Fruit fly (Drosophila melanogaster) whole organism, embryonic: ENCODE data around the gene Bsg.
A peak's percentile ranks its signal among the peaks of the same experiment; 100 is the strongest.

Source experiments
- ATbp ChIP-seq: fragments of 200-800 bp; sonication (Bioruptor generic); optimal IDR thresholded peaks from 2 replicates; lab custom pipeline; 2017; ENCODE audit warnings: missing biosample characterization, mild to moderate bottlenecking, missing genetic modification characterization, missing genetic modification reagents
- Adf1 ChIP-seq: fragments of 200-800 bp; sonication (Bioruptor generic); IDR thresholded peaks from 2 replicates; pipeline ENCODE4 v1.3.6; 2022; ENCODE audit warnings: missing biosample characterization, missing genetic modification characterization
- BEAF-32 ChIP-seq: fragments of 200-800 bp; sonication (Bioruptor generic); optimal IDR thresholded peaks from 3 replicates; lab custom pipeline; 2017; ENCODE audit warnings: missing biosample characterization, missing genetic modification characterization, mild to moderate bottlenecking, moderate library complexity, missing genetic modification reagents
- Bgb ChIP-seq: fragments of 200-800 bp; sonication (Bioruptor generic); IDR thresholded peaks from 2 replicates; pipeline ENCODE4 v1.3.6; 2022; ENCODE audit warnings: missing biosample characterization, missing genetic modification characterization; ENCODE audit not compliant: partially characterized antibody
- CG10979 ChIP-seq: fragments of 200-800 bp; sonication (Bioruptor generic); optimal IDR thresholded peaks from 2 replicates; lab custom pipeline; 2018; ENCODE audit warnings: missing biosample characterization, mild to moderate bottlenecking, missing genetic modification characterization, moderate library complexity
- CG11085 ChIP-seq: fragments of 200-800 bp; sonication (Bioruptor generic); IDR thresholded peaks from 2 replicates; pipeline ENCODE4 v1.3.6; 2022; ENCODE audit warnings: missing biosample characterization, missing genetic modification characterization
- CG12071 ChIP-seq: fragments of 200-800 bp; sonication (Bioruptor generic); optimal IDR thresholded peaks from 3 replicates; lab custom pipeline; 2018; ENCODE audit warnings: missing biosample characterization, mild to moderate bottlenecking, missing genetic modification characterization
- CG12155 ChIP-seq: fragments of 200-800 bp; sonication (Bioruptor generic); optimal IDR thresholded peaks from 3 replicates; lab custom pipeline; 2016; ENCODE audit warnings: missing biosample characterization, missing genetic modification characterization
- CG12744 ChIP-seq: fragments of 200-800 bp; sonication (Bioruptor generic); optimal IDR thresholded peaks from 2 replicates; lab custom pipeline; 2016; ENCODE audit warnings: missing biosample characterization, missing genetic modification characterization
- CG12942 ChIP-seq: fragments of 200-800 bp; sonication (Bioruptor generic); optimal IDR thresholded peaks from 3 replicates; lab custom pipeline; 2016; ENCODE audit warnings: missing biosample characterization, missing genetic modification characterization
- CG1603 ChIP-seq: fragments of 200-800 bp; sonication (Bioruptor generic); optimal IDR thresholded peaks from 2 replicates; lab custom pipeline; 2019; ENCODE audit warnings: missing biosample characterization, mild to moderate bottlenecking, missing genetic modification characterization, moderate library complexity
- CG16779 ChIP-seq: fragments of 200-800 bp; sonication (Bioruptor generic); IDR thresholded peaks from 2 replicates; pipeline ENCODE4 v1.3.6; 2022; ENCODE audit warnings: missing biosample characterization, missing genetic modification characterization
- CG2199 ChIP-seq: fragments of 200-800 bp; sonication (Bioruptor generic); IDR thresholded peaks from 3 replicates; pipeline ENCODE4 v1.3.6; 2022; ENCODE audit warnings: missing biosample characterization, missing genetic modification characterization
- CG2678 ChIP-seq: fragments of 200-800 bp; sonication (Bioruptor generic); optimal IDR thresholded peaks from 3 replicates; lab custom pipeline; 2019; ENCODE audit warnings: missing biosample characterization, mild to moderate bottlenecking, missing genetic modification characterization, moderate library complexity
- CG3163 ChIP-seq: fragments of 200-800 bp; sonication (Bioruptor generic); optimal IDR thresholded peaks from 3 replicates; lab custom pipeline; 2016; ENCODE audit warnings: missing biosample characterization, missing genetic modification characterization
- CG34224 ChIP-seq: fragments of 200-800 bp; sonication (Bioruptor generic); IDR thresholded peaks from 3 replicates; pipeline ENCODE4 v1.3.6; 2022; ENCODE audit warnings: missing biosample characterization, missing genetic modification characterization; ENCODE audit not compliant: partially characterized antibody
- CG34376 ChIP-seq: fragments of 200-800 bp; sonication (Bioruptor generic); optimal IDR thresholded peaks from 2 replicates; lab custom pipeline; 2018; ENCODE audit warnings: missing biosample characterization, mild to moderate bottlenecking, missing genetic modification characterization
- CG7786 ChIP-seq: fragments of 200-800 bp; sonication (Bioruptor generic); optimal IDR thresholded peaks from 2 replicates; lab custom pipeline; 2016; ENCODE audit warnings: missing biosample characterization, missing genetic modification characterization
- CG9215 ChIP-seq: fragments of 200-800 bp; sonication (Bioruptor generic); IDR thresholded peaks from 2 replicates; pipeline ENCODE4 v1.3.6; 2022; ENCODE audit warnings: missing biosample characterization, missing genetic modification characterization
- Dad ChIP-seq: fragments of 200-800 bp; sonication (Bioruptor generic); optimal IDR thresholded peaks from 3 replicates; lab custom pipeline; 2016; ENCODE audit warnings: missing biosample characterization, missing genetic modification characterization
- E2f1 ChIP-seq: fragments of 200-800 bp; sonication (Bioruptor generic); IDR thresholded peaks from 2 replicates; pipeline ENCODE4 v1.3.6; 2022; ENCODE audit warnings: missing biosample characterization, missing genetic modification characterization
- Max ChIP-seq: fragments of 200-800 bp; sonication (Bioruptor generic); optimal IDR thresholded peaks from 2 replicates; lab custom pipeline; 2016; ENCODE audit warnings: missing biosample characterization, mild to moderate bottlenecking, missing genetic modification characterization
- Neu2 ChIP-seq: fragments of 200-800 bp; sonication (Bioruptor generic); optimal IDR thresholded peaks from 3 replicates; lab custom pipeline; 2016; ENCODE audit warnings: missing biosample characterization, missing genetic modification characterization, borderline replicate concordance
- Nf-YB ChIP-seq: fragments of 200-800 bp; sonication (Bioruptor generic); optimal IDR thresholded peaks from 3 replicates; lab custom pipeline; 2019; ENCODE audit warnings: missing biosample characterization, mild to moderate bottlenecking, missing genetic modification characterization, moderate library complexity
- PHDP ChIP-seq: fragments of 200-800 bp; sonication (Bioruptor generic); optimal IDR thresholded peaks from 3 replicates; lab custom pipeline; 2018; ENCODE audit warnings: missing biosample characterization, mild to moderate bottlenecking, missing genetic modification characterization, moderate library complexity
- Rx ChIP-seq: fragments of 200-800 bp; sonication (Bioruptor generic); IDR thresholded peaks from 2 replicates; pipeline ENCODE4 v1.3.6; 2022; ENCODE audit warnings: missing biosample characterization, missing genetic modification characterization
- Sry-β ChIP-seq: fragments of 200-800 bp; sonication (Bioruptor generic); optimal IDR thresholded peaks from 2 replicates; lab custom pipeline; 2018; ENCODE audit warnings: missing biosample characterization, mild to moderate bottlenecking, missing genetic modification characterization, moderate library complexity
- cas ChIP-seq: fragments of 200-800 bp; sonication (Bioruptor generic); IDR thresholded peaks from 2 replicates; pipeline ENCODE4 v1.3.6; 2022; ENCODE audit warnings: missing biosample characterization, missing genetic modification characterization
- cwo ChIP-seq: fragments of 200-800 bp; sonication (Bioruptor generic); optimal IDR thresholded peaks from 3 replicates; lab custom pipeline; 2017; ENCODE audit warnings: missing biosample characterization, missing genetic modification characterization, mild to moderate bottlenecking, moderate library complexity, missing genetic modification reagents
- dimm ChIP-seq: fragments of 200-800 bp; sonication (Bioruptor generic); IDR thresholded peaks from 2 replicates; pipeline ENCODE4 v1.3.6; 2022; ENCODE audit warnings: missing biosample characterization, missing genetic modification characterization
- dmrt99B ChIP-seq: fragments of 200-800 bp; sonication (Bioruptor generic); optimal IDR thresholded peaks from 2 replicates; lab custom pipeline; 2018; ENCODE audit warnings: missing biosample characterization, mild to moderate bottlenecking, missing genetic modification characterization, moderate library complexity
- dysf ChIP-seq: fragments of 200-800 bp; sonication (Bioruptor generic); IDR thresholded peaks from 3 replicates; pipeline ENCODE4 v1.3.6; 2022; ENCODE audit warnings: missing biosample characterization, missing genetic modification characterization
- exex ChIP-seq: fragments of 200-800 bp; sonication (Bioruptor generic); optimal IDR thresholded peaks from 4 replicates; lab custom pipeline; 2018; ENCODE audit warnings: missing biosample characterization, mild to moderate bottlenecking, missing genetic modification characterization, moderate library complexity
- fd96Cb ChIP-seq: fragments of 200-800 bp; sonication (Bioruptor generic); optimal IDR thresholded peaks from 2 replicates; lab custom pipeline; 2018; ENCODE audit warnings: missing biosample characterization, mild to moderate bottlenecking, missing genetic modification characterization, moderate library complexity
- gem ChIP-seq: fragments of 200-800 bp; sonication (Bioruptor generic); optimal IDR thresholded peaks from 2 replicates; lab custom pipeline; 2019; ENCODE audit warnings: missing biosample characterization, mild to moderate bottlenecking, missing genetic modification characterization, moderate library complexity
- klu ChIP-seq: fragments of 200-800 bp; sonication (Bioruptor generic); IDR thresholded peaks from 2 replicates; pipeline ENCODE4 v1.3.6; 2022; ENCODE audit warnings: missing biosample characterization, missing genetic modification characterization
- mirr ChIP-seq: fragments of 200-800 bp; sonication (Bioruptor generic); optimal IDR thresholded peaks from 3 replicates; lab custom pipeline; 2018; ENCODE audit warnings: missing biosample characterization, mild to moderate bottlenecking, missing genetic modification characterization
- nau ChIP-seq: fragments of 200-800 bp; sonication (Bioruptor generic); optimal IDR thresholded peaks from 3 replicates; lab custom pipeline; 2017; ENCODE audit warnings: missing biosample characterization, mild to moderate bottlenecking, missing genetic modification characterization, missing genetic modification reagents
- nom ChIP-seq: fragments of 200-800 bp; sonication (Bioruptor generic); optimal IDR thresholded peaks from 2 replicates; lab custom pipeline; 2017; ENCODE audit warnings: missing biosample characterization, missing genetic modification characterization, mild to moderate bottlenecking, moderate library complexity, missing genetic modification reagents
- phol ChIP-seq: fragments of 200-800 bp; sonication (Bioruptor generic); optimal IDR thresholded peaks from 3 replicates; lab custom pipeline; 2018; ENCODE audit warnings: missing biosample characterization, mild to moderate bottlenecking, missing genetic modification characterization, moderate library complexity
- pum ChIP-seq: fragments of 200-800 bp; sonication (Bioruptor generic); optimal IDR thresholded peaks from 2 replicates; lab custom pipeline; 2016; ENCODE audit warnings: missing biosample characterization, missing genetic modification characterization
- sc ChIP-seq, 3 experiments: fragments of >200 bp in 2 of 3; fragments of 200-800 bp in 1 of 3; sonication (Bioruptor generic) in 1 of 3; optimal IDR thresholded peaks; 2 replicates in 2 of 3; 3 replicates in 1 of 3; lab custom pipeline; 2017; ENCODE audit warnings: mild to moderate bottlenecking in 1 of 3, missing biosample characterization in 1 of 3, missing genetic modification characterization in 1 of 3, missing genetic modification reagents in 1 of 3
- slou ChIP-seq: fragments of 200-800 bp; sonication (Bioruptor generic); optimal IDR thresholded peaks from 3 replicates; lab custom pipeline; 2016; ENCODE audit warnings: missing biosample characterization, missing genetic modification characterization
- tin ChIP-seq: fragments of 200-800 bp; sonication (Bioruptor generic); optimal IDR thresholded peaks from 3 replicates; lab custom pipeline; 2016; ENCODE audit warnings: missing biosample characterization, missing genetic modification characterization
- zen ChIP-seq: fragments of 200-800 bp; sonication (Bioruptor generic); optimal IDR thresholded peaks from 3 replicates; lab custom pipeline; 2018; ENCODE audit warnings: missing biosample characterization, mild to moderate bottlenecking, missing genetic modification characterization, moderate library complexity
- zen2 ChIP-seq: fragments of 200-800 bp; sonication (Bioruptor generic); IDR thresholded peaks from 3 replicates; pipeline ENCODE4 v1.3.6; 2022; ENCODE audit warnings: missing biosample characterization, missing genetic modification characterization; ENCODE audit not compliant: partially characterized antibody
- zfh2 ChIP-seq: fragments of 200-800 bp; sonication (Bioruptor generic); optimal IDR thresholded peaks from 2 replicates; lab custom pipeline; 2016; ENCODE audit warnings: missing biosample characterization, missing genetic modification characterization

Bsg gene

dm6 chr2L:8156682-8157081 lies 73.5 kb downstream of the Bsg start (continued):
- TF ChIP-seq CG11085 (GFP tag; lab: Robert Waterston, UW) (peak; percentile 58; the same call in 1 of the 2 replicates), Max (GFP tag; lab: Kevin White, UChicago) (peak; percentile 74), nom (GFP tag; lab: Kevin White, UChicago) (peak; percentile 4), CG12155 (GFP tag; lab: Kevin White, UChicago) (peak; percentile 54), Neu2 (GFP tag; lab: Kevin White, UChicago) (no peak), BEAF-32 (GFP tag; lab: Kevin White, UChicago) (peak; percentile 43), Dad (peak; percentile 73), CG3163 (peak; percentile 5), fd96Cb (peak; percentile 59), zfh2 (GFP tag; lab: Kevin White, UChicago) (peak; percentile 78)

- TF ChIP-seq Bgb (GFP tag; lab: Robert Waterston, UW), result 0 out of 2 replicates have a peak, but pooled peaks have one; percentile 0
- no peak for TF ChIP-seq CG9215 (GFP tag; lab: Robert Waterston, UW)
- TF ChIP-seq CG34376 (GFP tag; lab: Kevin White, UChicago), result peak; percentile 89
- peak; percentile 60 for TF ChIP-seq cwo (GFP tag; lab: Kevin White, UChicago)
- no peak for TF ChIP-seq pum (GFP tag; lab: Kevin White, UChicago)
- 0 out of 3 replicates have a peak, but pooled peaks have one; percentile 3 for TF ChIP-seq CG34224 (GFP tag; lab: Robert Waterston, UW)
- no peak for TF ChIP-seq Adf1
- TF ChIP-seq Sry-β, result no peak
- TF ChIP-seq mirr, result peak; percentile 3
- TF ChIP-seq gem (tag; lab: Kevin White, UChicago), result no peak
- no peak for TF ChIP-seq Nf-YB (GFP tag; lab: Kevin White, UChicago)
- TF ChIP-seq CG1603 (tag; lab: Kevin White, UChicago), result no peak
- no peak for TF ChIP-seq PHDP (tag; lab: Kevin White, UChicago)
Measured at dm6 chr2L:8157166-8157565, 73.9 kb downstream of the Bsg start.

- TF ChIP-seq E2f1 (GFP tag; lab: Robert Waterston, UW) (peak; percentile 90), CG12942 (GFP tag; lab: Kevin White, UChicago) (peak; percentile 94), nau (GFP tag; lab: Kevin White, UChicago) (peak; percentile 78), tin (GFP tag; lab: Kevin White, UChicago) (peak; percentile 96), CG2199 (GFP tag; lab: Robert Waterston, UW) (0 out of 3 replicates have a peak, but pooled peaks have one; percentile 22), phol (tag; lab: Kevin White, UChicago) (peak; percentile 95), CG12071 (GFP tag; lab: Kevin White, UChicago) (peak; percentile 82), CG10979 (tag; lab: Kevin White, UChicago) (peak; percentile 92), dimm (peak; percentile 73), Rx (peak; percentile 86), slou (GFP tag; lab: Kevin White, UChicago) (peak; percentile 96), dmrt99B (tag; lab: Kevin White, UChicago) (peak; percentile 91), ATbp (GFP tag; lab: Kevin White, UChicago) (peak; percentile 83), CG3163 (peak; percentile 81), CG16779 (GFP tag; lab: Robert Waterston, UW) (peak; percentile 83), dysf (GFP tag; lab: Robert Waterston, UW) (peak; percentile 94), cas (GFP tag; lab: Robert Waterston, UW) (peak; percentile 87), klu (GFP tag; lab: Robert Waterston, UW) (peak; percentile 86), exex (tag; lab: Kevin White, UChicago) (peak; percentile 93), CG2678 (peak; percentile 95), zen (tag; lab: Kevin White, UChicago) (peak; percentile 92), CG12744 (peak; percentile 89), CG7786 (peak; percentile 93), zen2 (GFP tag; lab: Robert Waterston, UW) (no peak), sc (optimal IDR thresholded peaks at IDR 0.05; lab: Kevin White, UChicago) (no peak), sc (GFP tag; optimal IDR thresholded peaks at IDR 0.05; lab: Kevin White, UChicago) (peak; percentile 84)
Measured at dm6 chr2L:8159498-8159897, 76.3 kb downstream of the Bsg start, which contains the start of the genes PAPLA1 and Rbsn-5. TSS of gene PAPLA1 (minus strand) at chr2L:8159638. TSS of gene Rbsn-5 (plus strand) at chr2L:8159832.
